Worm (Caenorhabditis elegans) whole organism, L1 larva: Measurements from ENCODE around the gene C02B10.4.

ENCODE experiments used
- C04F5.9 ChIP-seq: sonication (generic microtip); optimal IDR thresholded peaks from 2 replicates; lab custom pipeline; 2016; ENCODE audit warnings: missing genetic modification characterization, missing compliant biosample characterization
- C16A3.4 ChIP-seq: fragments of 150-350 bp; optimal IDR thresholded peaks from 2 replicates; lab custom pipeline; 2014; ENCODE audit warnings: missing biosample characterization, missing genetic modification characterization
- Y116A8C.19 ChIP-seq: sonication (generic microtip); optimal IDR thresholded peaks from 2 replicates; lab custom pipeline; 2016; ENCODE audit warnings: missing compliant biosample characterization, missing genetic modification characterization, borderline replicate concordance
- alr-1 ChIP-seq: fragments of 200-800 bp; sonication (Bioruptor generic); optimal IDR thresholded peaks from 2 replicates; lab custom pipeline; 2018; ENCODE audit warnings: borderline replicate concordance, mild to moderate bottlenecking, missing genetic modification characterization, missing compliant biosample characterization
- aly-2 ChIP-seq: fragments of 150-350 bp; optimal IDR thresholded peaks from 2 replicates; lab custom pipeline; 2014; ENCODE audit warnings: missing biosample characterization, missing genetic modification characterization
- ama-1 ChIP-seq: fragments of 150-350 bp; optimal IDR thresholded peaks from 2 replicates; lab custom pipeline; 2014
- blmp-1 ChIP-seq: fragments of 150-350 bp; optimal IDR thresholded peaks from 2 replicates; lab custom pipeline; 2014; ENCODE audit warnings: missing biosample characterization, missing genetic modification characterization
- ceh-8 ChIP-seq: fragments of 200-800 bp; sonication (Bioruptor generic); optimal IDR thresholded peaks from 2 replicates; lab custom pipeline; 2018; ENCODE audit warnings: mild to moderate bottlenecking, missing genetic modification characterization, moderate library complexity, missing compliant biosample characterization
- ceh-90 ChIP-seq: sonication (generic microtip); optimal IDR thresholded peaks from 2 replicates; lab custom pipeline; 2016; ENCODE audit warnings: missing genetic modification characterization, missing compliant biosample characterization
- ces-1 ChIP-seq: fragments of 150-350 bp; optimal IDR thresholded peaks from 2 replicates; lab custom pipeline; 2014; ENCODE audit warnings: missing biosample characterization, missing genetic modification reagents, missing genetic modification characterization
- dpl-1 ChIP-seq, 3 experiments: fragments of 150-350 bp in 2 of 3; sonication (generic microtip) in 1 of 3; optimal IDR thresholded peaks; 2 replicates each; lab custom pipeline; 2014 to 2017; ENCODE audit warnings: missing biosample characterization in 3 of 3, missing genetic modification characterization in 3 of 3, missing genetic modification reagents in 3 of 3
- dsc-1 ChIP-seq: sonication (generic microtip); optimal IDR thresholded peaks from 2 replicates; lab custom pipeline; 2016; ENCODE audit warnings: mild to moderate bottlenecking, missing genetic modification characterization, missing compliant biosample characterization
- efl-3 ChIP-seq: fragments of 200-800 bp; sonication (Bioruptor generic); optimal IDR thresholded peaks from 2 replicates; lab custom pipeline; 2018; ENCODE audit warnings: mild to moderate bottlenecking, missing genetic modification characterization, missing compliant biosample characterization
- elt-2 ChIP-seq: sonication (generic microtip); optimal IDR thresholded peaks from 2 replicates; lab custom pipeline; 2016; ENCODE audit warnings: missing genetic modification characterization, mild to moderate bottlenecking, inconsistent platforms, missing compliant biosample characterization, missing genetic modification reagents
- elt-3 ChIP-seq, 6 experiments: fragments of 150-350 bp in 1 of 6; sonication (generic microtip); optimal IDR thresholded peaks; 2 replicates each; lab custom pipeline; 2017 to 2018; ENCODE audit warnings: missing biosample characterization in 6 of 6, missing genetic modification characterization in 6 of 6, inconsistent platforms in 1 of 6
- fkh-4 ChIP-seq: sonication (generic microtip); optimal IDR thresholded peaks from 2 replicates; lab custom pipeline; 2016; ENCODE audit warnings: missing compliant biosample characterization, missing genetic modification characterization, borderline replicate concordance
- fos-1 ChIP-seq: fragments of 150-350 bp; optimal IDR thresholded peaks from 2 replicates; lab custom pipeline; 2014; ENCODE audit warnings: missing biosample characterization, missing genetic modification characterization
- grh-1 ChIP-seq: fragments of 200-800 bp; sonication (Bioruptor generic); IDR thresholded peaks from 2 replicates; pipeline ENCODE4 v1.3.6; 2022; ENCODE audit warnings: missing genetic modification reagents, missing genetic modification characterization, missing compliant biosample characterization
- hlh-17 ChIP-seq: fragments of 200-800 bp; sonication (Bioruptor generic); optimal IDR thresholded peaks from 2 replicates; lab custom pipeline; 2018; ENCODE audit warnings: missing genetic modification characterization, mild to moderate bottlenecking, missing compliant biosample characterization, moderate library complexity, borderline replicate concordance
- hlh-4 ChIP-seq: sonication (generic microtip); optimal IDR thresholded peaks from 2 replicates; lab custom pipeline; 2016; ENCODE audit warnings: mild to moderate bottlenecking, missing genetic modification characterization, missing compliant biosample characterization
- jun-1 ChIP-seq: fragments of 150-350 bp; optimal IDR thresholded peaks from 2 replicates; lab custom pipeline; 2014; ENCODE audit warnings: missing biosample characterization, missing genetic modification reagents, missing genetic modification characterization
- lin-13 ChIP-seq: fragments of 150-350 bp; optimal IDR thresholded peaks from 2 replicates; lab custom pipeline; 2014; ENCODE audit warnings: missing biosample characterization, missing genetic modification reagents, missing genetic modification characterization
- lin-35 ChIP-seq, 2 experiments: fragments of 150-350 bp; optimal IDR thresholded peaks; 2 replicates each; lab custom pipeline; 2014; ENCODE audit warnings: missing biosample characterization in 2 of 2, missing genetic modification characterization in 2 of 2, missing genetic modification reagents in 2 of 2
- lin-39 ChIP-seq: fragments of 150-350 bp; optimal IDR thresholded peaks from 2 replicates; lab custom pipeline; 2014; ENCODE audit warnings: missing biosample characterization, missing genetic modification reagents, missing genetic modification characterization
- lir-3 ChIP-seq: sonication (generic microtip); optimal IDR thresholded peaks from 2 replicates; lab custom pipeline; 2016; ENCODE audit warnings: mild to moderate bottlenecking, missing genetic modification characterization, moderate library complexity, missing compliant biosample characterization; ENCODE audit not compliant: poor library complexity
- mab-9 ChIP-seq: fragments of 200-800 bp; sonication (Bioruptor generic); IDR thresholded peaks from 2 replicates; pipeline ENCODE4 v1.3.6; 2022; ENCODE audit warnings: missing genetic modification reagents, missing genetic modification characterization, missing compliant biosample characterization
- mef-2 ChIP-seq: fragments of 150-350 bp; optimal IDR thresholded peaks from 2 replicates; lab custom pipeline; 2014; ENCODE audit warnings: missing biosample characterization, missing genetic modification characterization
- mep-1 ChIP-seq: fragments of 150-350 bp; optimal IDR thresholded peaks from 2 replicates; lab custom pipeline; 2014; ENCODE audit warnings: missing biosample characterization, missing genetic modification characterization
- nhr-11 ChIP-seq: fragments of 150-350 bp; optimal IDR thresholded peaks from 2 replicates; lab custom pipeline; 2014; ENCODE audit warnings: missing biosample characterization, missing genetic modification characterization
- nhr-71 ChIP-seq: sonication (generic microtip); optimal IDR thresholded peaks from 2 replicates; lab custom pipeline; 2016; ENCODE audit warnings: mild to moderate bottlenecking, missing genetic modification characterization, moderate library complexity, missing compliant biosample characterization
- nhr-76 ChIP-seq: sonication (generic microtip); optimal IDR thresholded peaks from 2 replicates; lab custom pipeline; 2017; ENCODE audit warnings: missing biosample characterization, missing genetic modification characterization
- nhr-77 ChIP-seq: fragments of 150-350 bp; optimal IDR thresholded peaks from 2 replicates; lab custom pipeline; 2014; ENCODE audit warnings: missing biosample characterization, missing genetic modification characterization
- nhr-90 ChIP-seq: sonication (generic microtip); optimal IDR thresholded peaks from 2 replicates; lab custom pipeline; 2016; ENCODE audit warnings: mild to moderate bottlenecking, missing genetic modification characterization, missing compliant biosample characterization; ENCODE audit not compliant: poor library complexity
- pag-3 ChIP-seq: sonication (generic microtip); optimal IDR thresholded peaks from 2 replicates; lab custom pipeline; 2017; ENCODE audit warnings: missing genetic modification characterization, mild to moderate bottlenecking, missing compliant biosample characterization, antibody characterized with exemption, borderline replicate concordance; ENCODE audit not compliant: insufficient read depth
- pqm-1 ChIP-seq: sonication (generic microtip); optimal IDR thresholded peaks from 3 replicates; lab custom pipeline; 2017; ENCODE audit warnings: missing biosample characterization, missing genetic modification characterization
- rnt-1 ChIP-seq: sonication (generic microtip); optimal IDR thresholded peaks from 2 replicates; lab custom pipeline; 2016; ENCODE audit warnings: mild to moderate bottlenecking, missing genetic modification characterization, moderate library complexity, missing compliant biosample characterization
- sup-37 ChIP-seq: fragments of 200-800 bp; sonication (Bioruptor generic); optimal IDR thresholded peaks from 2 replicates; lab custom pipeline; 2018; ENCODE audit warnings: mild to moderate bottlenecking, missing genetic modification characterization, missing compliant biosample characterization
- swsn-7 ChIP-seq: sonication (generic microtip); optimal IDR thresholded peaks from 2 replicates; lab custom pipeline; 2016; ENCODE audit warnings: missing genetic modification characterization, missing compliant biosample characterization
- tlp-1 ChIP-seq: fragments of 150-350 bp; optimal IDR thresholded peaks from 2 replicates; lab custom pipeline; 2014; ENCODE audit warnings: missing biosample characterization, missing genetic modification characterization
- unc-30 ChIP-seq: sonication (generic microtip); optimal IDR thresholded peaks from 2 replicates; lab custom pipeline; 2017; ENCODE audit warnings: missing biosample characterization, missing genetic modification characterization
- unc-62 ChIP-seq: fragments of 150-350 bp; optimal IDR thresholded peaks from 2 replicates; lab custom pipeline; 2014; ENCODE audit warnings: missing biosample characterization, missing genetic modification reagents, missing genetic modification characterization
- xbp-1 ChIP-seq: sonication (generic microtip); optimal IDR thresholded peaks from 2 replicates; lab custom pipeline; 2016; ENCODE audit warnings: missing genetic modification characterization, missing compliant biosample characterization
- ztf-11 ChIP-seq, 2 experiments: sonication (generic microtip); optimal IDR thresholded peaks; 2 replicates each; lab custom pipeline; 2016 to 2017; ENCODE audit warnings: missing genetic modification characterization in 2 of 2, missing biosample characterization in 1 of 2, missing compliant biosample characterization in 1 of 2

The C02B10.4 gene

ce11 chrIV:5090993-5091793 lies at the start of gene C02B10.4, which contains the start of gene snpn-1 (continued):
- TF ChIP-seq xbp-1 (tag; lab: Kevin White, UChicago), result peak; percentile 50
- TF ChIP-seq tlp-1 (tag; lab: Kevin White, UChicago), result no peak
- peak; percentile 23 for TF ChIP-seq blmp-1 (tag; lab: Kevin White, UChicago)
- TF ChIP-seq ceh-90, result no peak
- peak; percentile 23 for TF ChIP-seq lin-13 (GFP tag; lab: Kevin White, UChicago)
- peak; percentile 45 for TF ChIP-seq rnt-1 (tag; lab: Kevin White, UChicago)
- no peak for TF ChIP-seq grh-1 (GFP tag; lab: Robert Waterston, UW)
- no peak for TF ChIP-seq nhr-77 (tag; lab: Kevin White, UChicago)
- peak; percentile 59 for TF ChIP-seq C16A3.4 (tag; lab: Kevin White, UChicago)
- peak; percentile 37 for TF ChIP-seq nhr-90 (tag; lab: Kevin White, UChicago)
- TF ChIP-seq nhr-76 (tag; lab: Kevin White, UChicago), result no peak
- no peak for TF ChIP-seq mef-2 (tag; lab: Kevin White, UChicago)
- TF ChIP-seq fkh-4, result no peak
- peak; percentile 62 for TF ChIP-seq mep-1 (tag; lab: Kevin White, UChicago)
- peak; percentile 16 for TF ChIP-seq aly-2 (tag; lab: Kevin White, UChicago)

- TF ChIP-seq nhr-11 (tag; lab: Kevin White, UChicago), result no peak
- TF ChIP-seq elt-3 (tag; optimal IDR thresholded peaks at IDR 0.05; lab: Kevin White, UChicago), result no peak
- no peak for TF ChIP-seq hlh-4
- TF ChIP-seq pqm-1 (tag; lab: Kevin White, UChicago), result no peak
- TF ChIP-seq elt-2, result no peak
- TF ChIP-seq ces-1 (GFP tag; lab: Kevin White, UChicago), result no peak
- TF ChIP-seq hlh-17 (GFP tag; lab: Kevin White, UChicago), result no peak
- TF ChIP-seq unc-62 (GFP tag; lab: Kevin White, UChicago), result no peak
- no peak for TF ChIP-seq mep-1 (tag; lab: Kevin White, UChicago)
- TF ChIP-seq swsn-7 (tag; lab: Kevin White, UChicago), result no peak
- TF ChIP-seq ztf-11 (tag; optimal IDR thresholded peaks at IDR 0.05; lab: Kevin White, UChicago), result no peak
- TF ChIP-seq mef-2 (tag; lab: Kevin White, UChicago), result no peak
- no peak for TF ChIP-seq alr-1 (tag; lab: Kevin White, UChicago)
- no peak for TF ChIP-seq lin-35 (GFP tag; optimal IDR thresholded peaks at IDR 0.05; lab: Kevin White, UChicago)
- no peak for TF ChIP-seq ama-1
These were observed 46.0 kb upstream of the C02B10.4 start, which contains the start of gene hot-9 for ce11 chrIV:5045389-5045788. Gene hot-9, minus strand, starts transcription at chrIV:5045489.

ce11 chrIV:5054297-5054696 lies 37.1 kb upstream of the C02B10.4 start:
- TF ChIP-seq unc-30 (tag; lab: Kevin White, UChicago) (peak; percentile 62), lir-3 (tag; lab: Kevin White, UChicago) (no peak), aly-2 (tag; lab: Kevin White, UChicago) (no peak), fos-1 (no peak), mab-9 (GFP tag; lab: Robert Waterston, UW) (peak; percentile 48; the same call in 1 of the 2 replicates), sup-37 (no peak), ceh-8 (GFP tag; lab: Kevin White, UChicago) (no peak)

- TF ChIP-seq jun-1 (tag; lab: Kevin White, UChicago) (no peak), ces-1 (GFP tag; lab: Kevin White, UChicago) (no peak), lin-39 (tag; lab: Kevin White, UChicago) (no peak), C04F5.9 (no peak), mef-2 (tag; lab: Kevin White, UChicago) (no peak), unc-62 (GFP tag; lab: Kevin White, UChicago) (no peak), pag-3 (tag; lab: Kevin White, UChicago) (no peak), nhr-71 (tag; lab: Kevin White, UChicago) (no peak), Y116A8C.19 (tag; lab: Kevin White, UChicago) (no peak), efl-3 (GFP tag; lab: Kevin White, UChicago) (no peak), dpl-1 (GFP tag; optimal IDR thresholded peaks at IDR 0.05; lab: Kevin White, UChicago) (no peak), swsn-7 (tag; lab: Kevin White, UChicago) (no peak), hlh-17 (GFP tag; lab: Kevin White, UChicago) (no peak), dsc-1 (no peak), fos-1 (no peak), ama-1 (no peak)
These were observed 35.3 kb upstream of the C02B10.4 start, which contains the start of gene msp-55 for ce11 chrIV:5055964-5056588. Gene msp-55, minus strand, starts transcription at chrIV:5056014.
